Worm (Caenorhabditis elegans) whole organism, young adult: ENCODE measurements around the gene M153.5.

ENCODE experiments used
- K11D2.4 ChIP-seq: fragments of 200-800 bp; sonication (Bioruptor generic); IDR thresholded peaks from 2 replicates; pipeline ENCODE4 v1.3.6; 2022; ENCODE audit warnings: missing genetic modification reagents, missing genetic modification characterization, missing compliant biosample characterization
- pha-4 ChIP-seq: fragments of 150-350 bp; sonication (generic microtip); optimal IDR thresholded peaks from 2 replicates; lab custom pipeline; 2014; ENCODE audit warnings: missing biosample characterization, missing genetic modification reagents, missing genetic modification characterization
- snpc-4 ChIP-seq, 5 experiments: fragments of 150-350 bp in 1 of 5; sonication (generic microtip) in 4 of 5; optimal IDR thresholded peaks; 2 replicates each; lab custom pipeline; 2014 to 2018; ENCODE audit warnings: missing genetic modification characterization in 5 of 5, missing biosample characterization in 3 of 5, antibody characterized with exemption in 2 of 5, mild to moderate bottlenecking in 2 of 5, missing compliant biosample characterization in 2 of 5, missing genotype in 2 of 5, moderate library complexity in 2 of 5, missing genetic modification reagents in 1 of 5
- ztf-25 ChIP-seq: fragments of 200-800 bp; sonication (Bioruptor generic); IDR thresholded peaks from 2 replicates; pipeline ENCODE4 v1.3.6; 2022; ENCODE audit warnings: missing genetic modification reagents, missing genetic modification characterization, missing compliant biosample characterization
- ztf-26 ChIP-seq: sonication (generic microtip); optimal IDR thresholded peaks from 2 replicates; lab custom pipeline; 2017; ENCODE audit warnings: missing genetic modification characterization, missing compliant biosample characterization

DNA sequence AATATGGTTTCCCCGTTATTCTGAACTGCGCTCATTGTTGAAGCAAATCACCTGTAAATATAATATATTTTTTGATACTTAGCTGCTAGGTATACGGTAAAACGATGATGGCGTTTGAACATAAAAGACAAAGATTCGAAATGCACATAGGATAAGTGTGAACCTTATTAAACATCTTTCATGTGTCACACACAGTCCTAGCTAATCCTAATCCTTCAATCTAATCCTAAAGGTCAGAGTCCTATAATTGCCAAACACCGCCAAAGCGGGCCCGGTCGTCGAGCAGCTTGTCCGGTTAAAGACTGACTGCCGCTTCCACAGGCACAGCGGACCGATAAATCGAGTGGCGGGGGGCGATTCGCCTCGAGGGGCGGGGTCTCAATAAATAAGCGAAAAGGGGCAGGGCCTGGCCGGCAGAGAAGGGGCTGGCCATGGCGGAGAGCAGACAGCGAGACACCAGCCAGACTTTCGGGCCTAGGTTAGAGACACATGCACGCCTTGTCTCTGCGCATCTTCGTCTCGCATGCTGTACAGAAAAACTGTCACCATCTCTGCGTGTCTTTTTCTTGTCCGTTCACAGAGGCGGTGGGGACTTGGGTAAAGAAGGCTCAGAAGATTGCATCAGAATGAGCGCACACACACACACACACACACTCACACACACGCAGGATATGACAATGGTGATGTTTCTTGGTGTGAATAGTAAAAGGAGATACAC, 28.0 kb downstream of the M153.5 start, which contains the start of gene F57G12.1:
- peak; percentile 16 for TF ChIP-seq ztf-26
- TF ChIP-seq ztf-25 (GFP tag; lab: Robert Waterston, UW), result no peak
- TF ChIP-seq snpc-4 (GFP tag; optimal IDR thresholded peaks at IDR 0.05; lab: Kevin White, UChicago), result no peak
- TF ChIP-seq snpc-4 (tag; optimal IDR thresholded peaks at IDR 0.05; lab: Kevin White, UChicago), result peak in 1 of 4 experiments; percentile 50
- TF ChIP-seq pha-4 (tag; lab: Kevin White, UChicago), result no peak
- TF ChIP-seq K11D2.4, result peak; percentile 57; the same call in 1 of the 2 replicates
